Worm (Caenorhabditis elegans) whole organism, midembryonic: ENCODE data around the gene des-2.

ENCODE experiments used
- flt-1 ChIP-seq: fragments of 200-800 bp; sonication (Bioruptor generic); IDR thresholded peaks from 2 replicates; pipeline ENCODE4 v1.3.6; 2022; ENCODE audit warnings: missing genetic modification characterization, missing compliant biosample characterization
- tab-1 ChIP-seq: fragments of 200-800 bp; sonication (Bioruptor generic); IDR thresholded peaks from 2 replicates; pipeline ENCODE4 v1.3.6; 2022; ENCODE audit warnings: missing genetic modification characterization, missing compliant biosample characterization

- TF ChIP-seq tab-1: no peak
- no peak for TF ChIP-seq flt-1
Observed at ce11 chrV:11439202-11439601, 17.7 kb upstream of the des-2 start.
